Fruit fly (Drosophila melanogaster) whole organism, embryonic: ENCODE measurements around the gene CG5835.

ENCODE experiments used
- ATbp ChIP-seq: fragments of 200-800 bp; sonication (Bioruptor generic); optimal IDR thresholded peaks from 2 replicates; lab custom pipeline; 2017; ENCODE audit warnings: missing biosample characterization, mild to moderate bottlenecking, missing genetic modification characterization, missing genetic modification reagents
- Ada2b ChIP-seq: fragments of 200-800 bp; sonication (Bioruptor generic); IDR thresholded peaks from 2 replicates; pipeline ENCODE4 v1.3.6; 2022; ENCODE audit warnings: missing biosample characterization, missing genetic modification characterization
- Blimp-1 ChIP-seq: fragments of 200-800 bp; sonication (Bioruptor generic); optimal IDR thresholded peaks from 3 replicates; lab custom pipeline; 2018; ENCODE audit warnings: missing biosample characterization, missing genetic modification characterization, mild to moderate bottlenecking, moderate library complexity, missing genetic modification reagents
- CG10147 ChIP-seq: fragments of 200-800 bp; sonication (Bioruptor generic); optimal IDR thresholded peaks from 2 replicates; lab custom pipeline; 2019; ENCODE audit warnings: missing biosample characterization, mild to moderate bottlenecking, missing genetic modification characterization, moderate library complexity
- CG11456 ChIP-seq: fragments of 200-800 bp; sonication (Bioruptor generic); IDR thresholded peaks from 3 replicates; pipeline ENCODE4 v1.3.6; 2022; ENCODE audit warnings: missing biosample characterization, missing genetic modification characterization
- CG11695 ChIP-seq: fragments of 200-800 bp; sonication (Bioruptor generic); IDR thresholded peaks from 3 replicates; pipeline ENCODE4 v1.3.6; 2022; ENCODE audit warnings: missing biosample characterization, missing genetic modification characterization
- CG13287 ChIP-seq: fragments of 200-800 bp; sonication (Bioruptor generic); IDR thresholded peaks from 2 replicates; pipeline ENCODE4 v1.3.6; 2022; ENCODE audit warnings: missing biosample characterization, missing genetic modification characterization; ENCODE audit not compliant: partially characterized antibody
- CG13424 ChIP-seq: fragments of 200-800 bp; sonication (Bioruptor generic); optimal IDR thresholded peaks from 2 replicates; lab custom pipeline; 2019; ENCODE audit warnings: missing biosample characterization, mild to moderate bottlenecking, missing genetic modification characterization, moderate library complexity
- CG15269 ChIP-seq: fragments of 200-800 bp; sonication (Bioruptor generic); optimal IDR thresholded peaks from 2 replicates; lab custom pipeline; 2018; ENCODE audit warnings: missing biosample characterization, mild to moderate bottlenecking, missing genetic modification characterization, moderate library complexity
- CG17361 ChIP-seq: fragments of 200-800 bp; sonication (Bioruptor generic); IDR thresholded peaks from 3 replicates; pipeline ENCODE4 v1.3.6; 2022; ENCODE audit warnings: missing biosample characterization, missing genetic modification characterization
- CG18262 ChIP-seq: fragments of 200-800 bp; optimal IDR thresholded peaks from 3 replicates; lab custom pipeline; 2019; ENCODE audit warnings: missing biosample characterization, mild to moderate bottlenecking, missing genetic modification characterization, moderate library complexity
- CG2712 ChIP-seq: fragments of 200-800 bp; optimal IDR thresholded peaks from 3 replicates; lab custom pipeline; 2019; ENCODE audit warnings: missing biosample characterization, mild to moderate bottlenecking, missing genetic modification characterization, moderate library complexity
- CG31441 ChIP-seq: fragments of 200-800 bp; sonication (Bioruptor generic); IDR thresholded peaks from 2 replicates; pipeline ENCODE4 v1.3.6; 2022; ENCODE audit warnings: missing biosample characterization, missing genetic modification characterization
- CG32532 ChIP-seq: fragments of 200-800 bp; sonication (Bioruptor generic); IDR thresholded peaks from 2 replicates; pipeline ENCODE4 v1.3.6; 2022; ENCODE audit warnings: missing biosample characterization, missing genetic modification characterization
- CG3281 ChIP-seq: fragments of 200-800 bp; sonication (Bioruptor generic); optimal IDR thresholded peaks from 3 replicates; lab custom pipeline; 2017; ENCODE audit warnings: missing biosample characterization, mild to moderate bottlenecking, missing genetic modification characterization
- CG4282 ChIP-seq: fragments of 200-800 bp; sonication (Bioruptor generic); optimal IDR thresholded peaks from 2 replicates; lab custom pipeline; 2016; ENCODE audit warnings: missing biosample characterization, missing genetic modification characterization
- CG7372 ChIP-seq: fragments of 200-800 bp; sonication (Bioruptor generic); IDR thresholded peaks from 2 replicates; pipeline ENCODE4 v1.3.6; 2022; ENCODE audit warnings: missing biosample characterization, missing genetic modification characterization
- CG8359 ChIP-seq: fragments of 200-800 bp; sonication (Bioruptor generic); optimal IDR thresholded peaks from 2 replicates; lab custom pipeline; 2017; ENCODE audit warnings: missing biosample characterization, mild to moderate bottlenecking, missing genetic modification characterization, borderline replicate concordance
- CoRest ChIP-seq: fragments of 200-800 bp; sonication (Bioruptor generic); optimal IDR thresholded peaks from 3 replicates; lab custom pipeline; 2018; ENCODE audit warnings: missing biosample characterization, mild to moderate bottlenecking, missing genetic modification characterization, moderate library complexity
- D19B ChIP-seq: fragments of 200-800 bp; sonication (Bioruptor generic); optimal IDR thresholded peaks from 2 replicates; lab custom pipeline; 2017; ENCODE audit warnings: missing biosample characterization, mild to moderate bottlenecking, missing genetic modification characterization
- Deaf1 ChIP-seq: fragments of 200-800 bp; optimal IDR thresholded peaks from 3 replicates; lab custom pipeline; 2019; ENCODE audit warnings: missing biosample characterization, mild to moderate bottlenecking, missing genetic modification characterization, moderate library complexity
- Ets65A ChIP-seq: fragments of 200-800 bp; sonication (Bioruptor generic); peaks from one replicate; lab custom pipeline; 2016; ENCODE audit warnings: missing biosample characterization, missing genetic modification characterization
- Fer1 ChIP-seq: fragments of 200-800 bp; sonication (Bioruptor generic); optimal IDR thresholded peaks from 2 replicates; lab custom pipeline; 2017; ENCODE audit warnings: missing biosample characterization, mild to moderate bottlenecking, missing genetic modification characterization
- H15 ChIP-seq: fragments of 200-800 bp; sonication (Bioruptor generic); IDR thresholded peaks from 3 replicates; pipeline ENCODE4 v1.3.6; 2022; ENCODE audit warnings: missing biosample characterization, missing genetic modification characterization
- Hr51 ChIP-seq, 2 experiments: fragments of 200-800 bp; sonication (Bioruptor generic); optimal IDR thresholded peaks; 2 replicates in 1 of 2; 3 replicates in 1 of 2; lab custom pipeline; 2016 to 2018; ENCODE audit warnings: missing biosample characterization in 2 of 2, missing genetic modification characterization in 2 of 2, mild to moderate bottlenecking in 1 of 2, moderate library complexity in 1 of 2
- NC2α ChIP-seq: fragments of 200-800 bp; sonication (Bioruptor generic); optimal IDR thresholded peaks from 2 replicates; lab custom pipeline; 2016; ENCODE audit warnings: missing biosample characterization, missing genetic modification characterization
- Pdp1 ChIP-seq, 2 experiments: fragments of 200-800 bp; sonication (Bioruptor generic); optimal IDR thresholded peaks; 3 replicates each; lab custom pipeline; 2016; ENCODE audit warnings: missing biosample characterization in 2 of 2, missing genetic modification characterization in 2 of 2, mild to moderate bottlenecking in 1 of 2, moderate library complexity in 1 of 2
- Ptx1 ChIP-seq: fragments of 200-800 bp; sonication (Bioruptor generic); IDR thresholded peaks from 2 replicates; pipeline ENCODE4 v1.3.6; 2022; ENCODE audit warnings: missing biosample characterization, missing genetic modification characterization
- Scr ChIP-seq: fragments of 200-800 bp; sonication (Bioruptor generic); IDR thresholded peaks from 2 replicates; pipeline ENCODE4 v1.3.6; 2022; ENCODE audit warnings: missing biosample characterization, missing genetic modification characterization; ENCODE audit not compliant: partially characterized antibody
- Side ChIP-seq: fragments of 200-800 bp; sonication (Bioruptor generic); optimal IDR thresholded peaks from 2 replicates; lab custom pipeline; 2016; ENCODE audit warnings: missing biosample characterization, missing genetic modification characterization
- ato ChIP-seq: fragments of 200-800 bp; sonication (Bioruptor generic); IDR thresholded peaks from 2 replicates; pipeline ENCODE4 v1.3.6; 2022; ENCODE audit warnings: missing biosample characterization, missing genetic modification characterization; ENCODE audit not compliant: partially characterized antibody
- bbx ChIP-seq: fragments of 200-800 bp; sonication (Bioruptor generic); IDR thresholded peaks from 2 replicates; pipeline ENCODE4 v1.3.6; 2022; ENCODE audit warnings: missing biosample characterization, missing genetic modification characterization; ENCODE audit not compliant: partially characterized antibody
- cato ChIP-seq: fragments of 200-800 bp; sonication (Bioruptor generic); optimal IDR thresholded peaks from 2 replicates; lab custom pipeline; 2016; ENCODE audit warnings: missing biosample characterization, missing genetic modification characterization, borderline replicate concordance
- ci ChIP-seq: fragments of 200-800 bp; sonication (Bioruptor generic); IDR thresholded peaks from 3 replicates; pipeline ENCODE4 v1.3.6; 2022; ENCODE audit warnings: missing biosample characterization, missing genetic modification characterization
- grn ChIP-seq: fragments of 200-800 bp; sonication (Bioruptor generic); optimal IDR thresholded peaks from 3 replicates; lab custom pipeline; 2017; ENCODE audit warnings: missing biosample characterization, missing genetic modification characterization
- gsb-n ChIP-seq: fragments of 200-800 bp; sonication (Bioruptor generic); optimal IDR thresholded peaks from 3 replicates; lab custom pipeline; 2018; ENCODE audit warnings: missing biosample characterization, mild to moderate bottlenecking, missing genetic modification characterization
- lilli ChIP-seq: fragments of 200-800 bp; sonication (Bioruptor generic); optimal IDR thresholded peaks from 3 replicates; lab custom pipeline; 2016; ENCODE audit warnings: missing biosample characterization, missing genetic modification characterization
- lola ChIP-seq, 3 experiments: fragments of >200 bp in 2 of 3; fragments of 200-800 bp in 1 of 3; sonication (Bioruptor generic) in 1 of 3; optimal IDR thresholded peaks; 2 replicates each; lab custom pipeline; 2017 to 2019; ENCODE audit warnings: missing biosample characterization in 3 of 3, missing genetic modification characterization in 3 of 3, mild to moderate bottlenecking in 1 of 3, moderate library complexity in 1 of 3
- mld ChIP-seq: fragments of 200-800 bp; sonication (Bioruptor generic); IDR thresholded peaks from 3 replicates; pipeline ENCODE4 v1.3.6; 2022; ENCODE audit warnings: missing biosample characterization, missing genetic modification characterization; ENCODE audit not compliant: partially characterized antibody
- oc ChIP-seq: fragments of 200-800 bp; sonication (Bioruptor generic); optimal IDR thresholded peaks from 2 replicates; lab custom pipeline; 2018; ENCODE audit warnings: missing biosample characterization, mild to moderate bottlenecking, missing genetic modification characterization, moderate library complexity
- row ChIP-seq: fragments of 200-800 bp; sonication (Bioruptor generic); IDR thresholded peaks from 3 replicates; pipeline ENCODE4 v1.3.6; 2022; ENCODE audit warnings: missing biosample characterization, missing genetic modification characterization
- run ChIP-seq: fragments of 200-800 bp; sonication (Bioruptor generic); optimal IDR thresholded peaks from 3 replicates; lab custom pipeline; 2018; ENCODE audit warnings: missing biosample characterization, mild to moderate bottlenecking, missing genetic modification characterization
- scrt ChIP-seq: fragments of 200-800 bp; sonication (Bioruptor generic); optimal IDR thresholded peaks from 2 replicates; lab custom pipeline; 2018; ENCODE audit warnings: missing biosample characterization, mild to moderate bottlenecking, missing genetic modification characterization, moderate library complexity
- sens ChIP-seq: fragments of 200-800 bp; sonication (Bioruptor generic); peaks from one replicate; lab custom pipeline; 2016; ENCODE audit warnings: missing biosample characterization, missing genetic modification characterization
- sug ChIP-seq: fragments of 200-800 bp; optimal IDR thresholded peaks from 2 replicates; lab custom pipeline; 2019; ENCODE audit warnings: missing biosample characterization, mild to moderate bottlenecking, missing genetic modification characterization, moderate library complexity
- tx ChIP-seq: fragments of 200-800 bp; sonication (Bioruptor generic); optimal IDR thresholded peaks from 2 replicates; lab custom pipeline; 2016; ENCODE audit warnings: missing biosample characterization, missing genetic modification characterization

Gene CG5835

dm6 chr3R:19153502-19153983 lies at the start of gene CG5835 (continued):
- TF ChIP-seq CG3281 (GFP tag; lab: Kevin White, UChicago) (no peak), Fer1 (peak; percentile 50), Ptx1 (GFP tag; lab: Robert Waterston, UW) (no peak), ci (GFP tag; lab: Robert Waterston, UW) (peak; percentile 72), CG15269 (tag; lab: Kevin White, UChicago) (peak; percentile 37), tx (GFP tag; lab: Kevin White, UChicago) (no peak), row (GFP tag; lab: Robert Waterston, UW) (peak; percentile 63), CG18262 (tag; lab: Kevin White, UChicago) (peak; percentile 18), Scr (GFP tag; lab: Robert Waterston, UW) (0 out of 2 replicates have a peak, but pooled peaks have one; percentile 12), H15 (GFP tag; lab: Robert Waterston, UW) (no peak), oc (tag; lab: Kevin White, UChicago) (peak; percentile 30), cato (GFP tag; lab: Kevin White, UChicago) (no peak), grn (peak; percentile 15), bbx (GFP tag; lab: Robert Waterston, UW) (no peak; the same call in 1 of the 2 replicates), lola (GFP tag; optimal IDR thresholded peaks at IDR 0.05; lab: Kevin White, UChicago) (no peak), CG32532 (GFP tag; lab: Robert Waterston, UW) (peak; percentile 47; the same call in 1 of the 2 replicates), ATbp (GFP tag; lab: Kevin White, UChicago) (peak; percentile 13), mld (GFP tag; lab: Robert Waterston, UW) (no peak), Side (GFP tag; lab: Kevin White, UChicago) (no peak), CG8359 (GFP tag; lab: Kevin White, UChicago) (peak; percentile 50), Pdp1 (GFP tag; optimal IDR thresholded peaks at IDR 0.05; lab: Kevin White, UChicago) (peak in 1 of 2 experiments; percentile 19), ato (GFP tag; lab: Robert Waterston, UW) (no peak), D19B (GFP tag; lab: Kevin White, UChicago) (no peak)

DNA sequence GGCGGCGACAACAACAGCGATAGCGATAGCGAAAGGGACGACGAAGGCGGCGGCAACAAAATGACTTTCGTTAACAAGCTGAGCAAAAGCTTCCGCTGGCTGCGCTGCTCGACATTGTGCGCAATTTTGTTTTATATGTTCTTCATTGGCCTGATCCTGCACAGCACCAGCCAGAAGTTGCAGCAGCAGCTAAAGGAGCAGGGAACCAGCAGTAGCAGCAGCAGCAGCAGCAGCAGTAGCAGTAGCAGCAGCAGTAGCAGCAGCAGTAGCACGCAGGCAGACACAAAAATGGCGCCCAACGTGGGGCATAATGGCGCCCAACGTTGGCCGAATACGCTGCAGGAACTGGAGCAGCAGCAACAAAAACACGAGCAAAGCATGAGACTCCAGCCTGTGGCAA lies 36.5 kb upstream of the CG5835 start:
- TF ChIP-seq CG17361 (GFP tag; lab: Robert Waterston, UW), result 0 out of 3 replicates have a peak, but pooled peaks have one; percentile 26
- no peak for TF ChIP-seq CG4282 (GFP tag; lab: Kevin White, UChicago)
- TF ChIP-seq NC2α (GFP tag; lab: Kevin White, UChicago), result no peak
- peak; percentile 79 for TF ChIP-seq Ets65A

DNA sequence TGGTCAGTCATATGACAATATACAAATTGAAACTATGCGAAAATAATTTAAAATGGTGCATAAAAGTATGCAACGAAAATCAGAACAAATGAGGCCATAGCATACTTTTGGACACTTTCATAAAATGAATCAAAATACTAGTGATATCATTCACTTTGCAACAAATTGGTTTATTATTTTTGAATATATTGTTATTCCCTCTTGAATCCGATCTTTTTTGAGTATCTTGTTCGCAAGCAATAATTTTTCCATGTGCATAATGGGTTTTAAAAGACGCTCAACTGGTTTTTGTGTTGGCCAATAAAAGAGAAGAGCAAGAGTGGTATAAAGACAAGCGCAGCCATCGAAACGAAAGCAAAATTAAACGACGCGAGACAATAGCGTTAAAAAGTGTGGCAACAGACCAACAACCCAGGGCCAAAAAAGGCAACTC lies 34.2 kb upstream of the CG5835 start:
- peak; percentile 62 for TF ChIP-seq sens (GFP tag; lab: Kevin White, UChicago)
- no peak for TF ChIP-seq CG11456
- TF ChIP-seq CG7372 (GFP tag; lab: Robert Waterston, UW), result no peak
- no peak for TF ChIP-seq CG13287
- no peak for TF ChIP-seq run
- no peak for TF ChIP-seq gsb-n (tag; lab: Kevin White, UChicago)
- TF ChIP-seq CG31441, result 0 out of 2 replicates have a peak, but pooled peaks have one; percentile 15
- peak; percentile 25; the same call in 1 of the 2 replicates for TF ChIP-seq Ada2b
- peak; percentile 11 for TF ChIP-seq CG10147 (GFP tag; lab: Kevin White, UChicago)
- peak; percentile 16 for TF ChIP-seq Blimp-1 (GFP tag; lab: Kevin White, UChicago)
- TF ChIP-seq CG11695 (GFP tag; lab: Robert Waterston, UW), result 0 out of 3 replicates have a peak, but pooled peaks have one; percentile 23
- TF ChIP-seq CG13424 (tag; lab: Kevin White, UChicago), result peak; percentile 63
- TF ChIP-seq CoRest, result peak; percentile 48
- peak; percentile 14 for TF ChIP-seq CG2712 (tag; lab: Kevin White, UChicago)
- peak; percentile 14 for TF ChIP-seq scrt (GFP tag; lab: Kevin White, UChicago)
- TF ChIP-seq Deaf1 (tag; lab: Kevin White, UChicago), result peak; percentile 1
- TF ChIP-seq sug (tag; lab: Kevin White, UChicago), result no peak
- peak; percentile 1 for TF ChIP-seq lilli (GFP tag; lab: Kevin White, UChicago)
- 0 out of 3 replicates have a peak, but pooled peaks have one; percentile 21 for TF ChIP-seq CG17361 (GFP tag; lab: Robert Waterston, UW)
- TF ChIP-seq Hr51 (GFP tag; optimal IDR thresholded peaks at IDR 0.05; lab: Kevin White, UChicago), result peak in 1 of 2 experiments; percentile 65
